Worm (Caenorhabditis elegans) whole organism, young adult: ENCODE results near the gene F45F2.10.

Source experiments
- F49E8.2 ChIP-seq: sonication (generic microtip); optimal IDR thresholded peaks from 3 replicates; lab custom pipeline; 2017; ENCODE audit warnings: missing genetic modification characterization, mild to moderate bottlenecking, missing compliant biosample characterization, antibody characterized with exemption, moderate library complexity; ENCODE audit not compliant: insufficient read depth
- F52B5.7 ChIP-seq: sonication (generic microtip); optimal IDR thresholded peaks from 2 replicates; lab custom pipeline; 2016; ENCODE audit warnings: mild to moderate bottlenecking, missing genetic modification characterization, missing compliant biosample characterization
- Y56A3A.18 ChIP-seq: fragments of 200-800 bp; sonication (Bioruptor generic); IDR thresholded peaks from 2 replicates; pipeline ENCODE4 v1.3.6; 2022; ENCODE audit warnings: missing genetic modification reagents, missing genetic modification characterization, missing compliant biosample characterization
- ceh-79 ChIP-seq: sonication (generic microtip); optimal IDR thresholded peaks from 2 replicates; lab custom pipeline; 2017; ENCODE audit warnings: mild to moderate bottlenecking, missing genetic modification characterization, missing compliant biosample characterization
- ceh-91 ChIP-seq: fragments of 200-800 bp; sonication (Bioruptor generic); IDR thresholded peaks from 2 replicates; pipeline ENCODE4 v1.3.6; 2022; ENCODE audit warnings: missing genetic modification reagents, missing genetic modification characterization, missing compliant biosample characterization
- chd-7 ChIP-seq: sonication (generic microtip); optimal IDR thresholded peaks from 2 replicates; lab custom pipeline; 2016; ENCODE audit warnings: mild to moderate bottlenecking, missing genetic modification characterization, moderate library complexity, missing compliant biosample characterization
- ets-4 ChIP-seq: fragments of 200-800 bp; sonication (Bioruptor generic); optimal IDR thresholded peaks from 2 replicates; lab custom pipeline; 2018; ENCODE audit warnings: mild to moderate bottlenecking, missing genetic modification characterization, missing compliant biosample characterization
- lsl-1 ChIP-seq: fragments of 200-800 bp; sonication (Bioruptor generic); optimal IDR thresholded peaks from 2 replicates; lab custom pipeline; 2018; ENCODE audit warnings: mild to moderate bottlenecking, missing genetic modification characterization, moderate library complexity, missing compliant biosample characterization
- nfya-1 ChIP-seq: sonication (generic microtip); optimal IDR thresholded peaks from 2 replicates; lab custom pipeline; 2017; ENCODE audit warnings: antibody characterized with exemption, missing compliant biosample characterization, missing genetic modification characterization, borderline replicate concordance; ENCODE audit not compliant: insufficient read depth
- pha-4 ChIP-seq: fragments of 150-350 bp; sonication (generic microtip); optimal IDR thresholded peaks from 2 replicates; lab custom pipeline; 2014; ENCODE audit warnings: missing biosample characterization, missing genetic modification reagents, missing genetic modification characterization
- sptf-2 ChIP-seq: fragments of 200-800 bp; sonication (Bioruptor generic); optimal IDR thresholded peaks from 2 replicates; lab custom pipeline; 2018; ENCODE audit warnings: mild to moderate bottlenecking, missing genetic modification characterization, missing compliant biosample characterization
- tlf-1 ChIP-seq: fragments of 200-800 bp; sonication (Bioruptor generic); optimal IDR thresholded peaks from 2 replicates; lab custom pipeline; 2018; ENCODE audit warnings: mild to moderate bottlenecking, missing genetic modification characterization, missing compliant biosample characterization
- unc-130 ChIP-seq: sonication (generic microtip); optimal IDR thresholded peaks from 2 replicates; lab custom pipeline; 2016; ENCODE audit warnings: missing genetic modification reagents, missing genetic modification characterization, missing compliant biosample characterization

- TF ChIP-seq unc-130 (GFP tag; lab: Kevin White, UChicago) = no peak
- no peak for TF ChIP-seq ceh-79 (tag; lab: Kevin White, UChicago)
- no peak for TF ChIP-seq F49E8.2 (tag; lab: Kevin White, UChicago)
- no peak for TF ChIP-seq lsl-1 (GFP tag; lab: Kevin White, UChicago)
- no peak for TF ChIP-seq nfya-1 (tag; lab: Kevin White, UChicago)
- TF ChIP-seq chd-7 (tag; lab: Kevin White, UChicago) = no peak
- no peak for TF ChIP-seq ceh-91 (GFP tag; lab: Robert Waterston, UW)
- TF ChIP-seq sptf-2 (GFP tag; lab: Kevin White, UChicago) = no peak
- no peak for TF ChIP-seq tlf-1 (GFP tag; lab: Kevin White, UChicago)
- TF ChIP-seq Y56A3A.18 = no peak
- no peak for TF ChIP-seq F52B5.7 (tag; lab: Kevin White, UChicago)
- no peak for TF ChIP-seq pha-4 (tag; lab: Kevin White, UChicago)
- no peak for TF ChIP-seq ets-4 (GFP tag; lab: Kevin White, UChicago)
These were observed 37.3 kb upstream of the F45F2.10 start for ce11 chrV:8555955-8556354.
